Fruit fly (Drosophila melanogaster) whole organism, pupa: ENCODE data around the gene Or65c.

Experiments used
- CG12605 ChIP-seq: fragments of 200-800 bp; sonication (Bioruptor generic); IDR thresholded peaks from 2 replicates; pipeline ENCODE4 v1.3.6; 2022; ENCODE audit warnings: missing biosample characterization, missing genetic modification characterization
- CG4496 ChIP-seq: fragments of 200-800 bp; sonication (Bioruptor generic); IDR thresholded peaks from 3 replicates; pipeline ENCODE4 v1.3.6; 2022; ENCODE audit warnings: missing biosample characterization, missing genetic modification characterization
- CG9948 ChIP-seq: fragments of 200-800 bp; sonication (Bioruptor generic); optimal IDR thresholded peaks from 2 replicates; lab custom pipeline; 2018; ENCODE audit warnings: missing biosample characterization, mild to moderate bottlenecking, missing genetic modification characterization, moderate library complexity
- Pif1A ChIP-seq: fragments of 200-800 bp; sonication (Bioruptor generic); optimal IDR thresholded peaks from 3 replicates; lab custom pipeline; 2016; ENCODE audit warnings: missing biosample characterization, missing genetic modification characterization

dm6 chr3L:6338306-6338705 is 10.9 kb downstream of the Or65c start:
- TF ChIP-seq CG9948 (tag; lab: Kevin White, UChicago) (peak; percentile 19), CG12605 (no peak), CG4496 (no peak), Pif1A (GFP tag; lab: Kevin White, UChicago) (no peak)
